Worm (Caenorhabditis elegans) whole organism, young adult: Measurements from ENCODE around the gene Y54G11A.14.

ENCODE experiments used
- C17E4.6 ChIP-seq: fragments of 200-800 bp; sonication (Bioruptor generic); IDR thresholded peaks from 2 replicates; pipeline ENCODE4 v1.3.6; 2022; ENCODE audit warnings: missing genetic modification reagents, missing genetic modification characterization, missing compliant biosample characterization
- F49E8.2 ChIP-seq: sonication (generic microtip); optimal IDR thresholded peaks from 3 replicates; lab custom pipeline; 2017; ENCODE audit warnings: missing genetic modification characterization, mild to moderate bottlenecking, missing compliant biosample characterization, antibody characterized with exemption, moderate library complexity; ENCODE audit not compliant: insufficient read depth
- ama-1 ChIP-seq, 3 experiments: fragments of 150-350 bp in 1 of 3; sonication (generic microtip) in 2 of 3; optimal IDR thresholded peaks; 2 replicates each; lab custom pipeline; 2014 to 2018; ENCODE audit warnings: missing biosample characterization in 2 of 3, missing genetic modification characterization in 2 of 3, missing genetic modification reagents in 2 of 3
- him-1 ChIP-seq: sonication (generic microtip); optimal IDR thresholded peaks from 2 replicates; lab custom pipeline; 2016; ENCODE audit warnings: missing genotype, missing genetic modification reagents, missing genetic modification characterization, missing compliant biosample characterization
- lin-35 ChIP-seq, 3 experiments: fragments of 150-350 bp in 2 of 3; sonication (generic microtip) in 1 of 3; optimal IDR thresholded peaks; 2 replicates each; lab custom pipeline; 2014 to 2018; ENCODE audit warnings: missing biosample characterization in 3 of 3, missing genetic modification characterization in 3 of 3, missing genetic modification reagents in 3 of 3
- pha-4 ChIP-seq: fragments of 150-350 bp; sonication (generic microtip); optimal IDR thresholded peaks from 2 replicates; lab custom pipeline; 2014; ENCODE audit warnings: missing biosample characterization, missing genetic modification reagents, missing genetic modification characterization
- xnd-1 ChIP-seq: sonication (generic microtip); optimal IDR thresholded peaks from 2 replicates; lab custom pipeline; 2016; ENCODE audit warnings: missing genotype, missing genetic modification reagents, missing genetic modification characterization, missing compliant biosample characterization
- ztf-28 ChIP-seq: fragments of 200-800 bp; sonication (Bioruptor generic); IDR thresholded peaks from 2 replicates; pipeline ENCODE4 v1.3.6; 2022; ENCODE audit warnings: missing genetic modification reagents, missing genetic modification characterization, missing compliant biosample characterization

ce11 chrII:14319227-14319626 is 1.3 kb downstream of the Y54G11A.14 start:
- TF ChIP-seq F49E8.2 (tag; lab: Kevin White, UChicago) (no peak), ama-1 (optimal IDR thresholded peaks at IDR 0.05; lab: Kevin White, UChicago) (no peak), ama-1 (GFP tag; optimal IDR thresholded peaks at IDR 0.05; lab: Kevin White, UChicago) (no peak), him-1 (tag; lab: Kevin White, UChicago) (no peak), pha-4 (no peak), lin-35 (GFP tag; optimal IDR thresholded peaks at IDR 0.05; lab: Kevin White, UChicago) (no peak), C17E4.6 (GFP tag; lab: Robert Waterston, UW) (no peak), xnd-1 (tag; lab: Kevin White, UChicago) (no peak), ztf-28 (GFP tag; lab: Robert Waterston, UW) (no peak)
